Worm (Caenorhabditis elegans): Measurements from ENCODE around the gene R166.3.
"Not testable (repeated sequence)": the region's sequence is repeated elsewhere in the genome, so short reads cannot be mapped to it uniquely, and the experiment has no call there.

Gene R166.3

ce11 chrII:10501578-10501977 lies 37.6 kb downstream of the R166.3 start:
- TF ChIP-seq tab-1 (GFP tag; IDR thresholded peaks at IDR 0.05) = no peak
- no peak for TF ChIP-seq ztf-29 (GFP tag; IDR thresholded peaks at IDR 0.05)
- TF ChIP-seq T22C8.4 (GFP tag; IDR thresholded peaks at IDR 0.05) = no peak
- TF ChIP-seq ref-1 (GFP tag; conservative IDR thresholded peaks at IDR 0.05) = no peak
- no peak for TF ChIP-seq med-1 (GFP tag; optimal IDR thresholded peaks at IDR 0.05; ENCODE audit: insufficient read depth)
- no peak for TF ChIP-seq klf-2 (GFP tag; conservative IDR thresholded peaks at IDR 0.05)
- no peak for TF ChIP-seq cog-1 (tag; optimal IDR thresholded peaks at IDR 0.05)
- no peak for TF ChIP-seq ztf-23 (GFP tag; IDR thresholded peaks at IDR 0.05)
- TF ChIP-seq flt-1 (GFP tag; IDR thresholded peaks at IDR 0.05) = no peak

ce11 chrII:10500674-10501073 lies 38.5 kb downstream of the R166.3 start:
- TF ChIP-seq flt-1 (GFP tag; IDR thresholded peaks at IDR 0.05) (no peak), T22C8.4 (GFP tag; IDR thresholded peaks at IDR 0.05) (no peak), tab-1 (GFP tag; IDR thresholded peaks at IDR 0.05) (no peak), ztf-23 (GFP tag; IDR thresholded peaks at IDR 0.05) (no peak), med-1 (GFP tag; optimal IDR thresholded peaks at IDR 0.05; ENCODE audit: insufficient read depth) (no peak), ztf-29 (GFP tag; IDR thresholded peaks at IDR 0.05) (no peak), cog-1 (tag; optimal IDR thresholded peaks at IDR 0.05) (no peak), ref-1 (GFP tag; conservative IDR thresholded peaks at IDR 0.05) (no peak), klf-2 (GFP tag; conservative IDR thresholded peaks at IDR 0.05) (no peak)

DNA sequence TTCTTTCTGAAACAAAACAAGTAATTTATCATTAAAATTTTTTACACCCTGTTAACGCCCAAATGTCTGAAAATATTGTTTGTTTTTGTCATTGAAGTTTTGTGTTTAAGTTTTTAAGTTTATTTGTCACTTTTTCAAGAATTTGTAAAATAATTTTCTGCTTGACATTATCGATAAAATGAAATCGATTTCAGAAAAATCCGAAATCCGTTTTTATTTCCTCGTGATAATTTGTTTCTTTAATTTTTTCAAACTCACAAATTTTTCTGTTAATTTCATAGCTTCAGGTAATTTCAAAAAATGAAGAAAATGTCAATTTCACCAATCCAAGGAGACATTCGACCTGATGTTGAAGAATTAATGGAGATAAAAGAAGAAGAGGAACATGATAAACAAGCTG lies 43.2 kb downstream of the R166.3 start, which contains the start of gene ZK666.12:
ZK666.12 (plus strand) TSS at position 301 of the 400 bp plus-strand sequence.
- TF ChIP-seq cog-1 (tag; optimal IDR thresholded peaks at IDR 0.05) (no peak), ref-1 (GFP tag; conservative IDR thresholded peaks at IDR 0.05) (no peak)

- TF ChIP-seq T22C8.4 (GFP tag; IDR thresholded peaks at IDR 0.05) (no peak), cog-1 (tag; optimal IDR thresholded peaks at IDR 0.05) (no peak), tab-1 (GFP tag; IDR thresholded peaks at IDR 0.05) (no peak), klf-2 (GFP tag; conservative IDR thresholded peaks at IDR 0.05) (no peak), flt-1 (GFP tag; IDR thresholded peaks at IDR 0.05) (no peak)
Observed at ce11 chrII:10494467-10494866, 44.7 kb downstream of the R166.3 start, which contains the start of gene ZK666.14. Gene ZK666.14, plus strand, starts transcription at chrII:10494767.

DNA sequence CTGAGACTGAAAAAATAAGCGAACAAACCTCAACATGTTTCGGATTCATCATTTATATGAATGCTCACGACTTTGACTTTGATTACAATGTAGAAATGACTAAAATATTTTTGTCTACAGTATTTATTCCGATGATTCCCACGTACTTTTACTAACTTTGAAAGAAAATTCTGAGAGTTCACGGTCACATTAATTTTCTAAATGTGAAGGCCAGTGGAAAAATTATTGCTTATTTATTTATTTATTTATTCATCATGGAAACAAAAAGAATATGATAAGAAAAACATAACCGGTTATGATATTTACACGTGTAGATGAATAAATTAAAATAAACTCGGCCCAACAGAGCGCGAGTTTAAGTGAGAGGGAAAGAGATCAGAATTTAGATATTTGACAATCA lies 46.1 kb downstream of the R166.3 start, which contains the start of gene ZK666.8:
ZK666.8 (minus strand) TSS at position 101 of the 400 bp plus-strand sequence.
- not testable (repeated sequence) for TF ChIP-seq flt-1 (GFP tag; IDR thresholded peaks at IDR 0.05); ztf-29 (GFP tag; IDR thresholded peaks at IDR 0.05); cog-1 (tag; optimal IDR thresholded peaks at IDR 0.05)

DNA sequence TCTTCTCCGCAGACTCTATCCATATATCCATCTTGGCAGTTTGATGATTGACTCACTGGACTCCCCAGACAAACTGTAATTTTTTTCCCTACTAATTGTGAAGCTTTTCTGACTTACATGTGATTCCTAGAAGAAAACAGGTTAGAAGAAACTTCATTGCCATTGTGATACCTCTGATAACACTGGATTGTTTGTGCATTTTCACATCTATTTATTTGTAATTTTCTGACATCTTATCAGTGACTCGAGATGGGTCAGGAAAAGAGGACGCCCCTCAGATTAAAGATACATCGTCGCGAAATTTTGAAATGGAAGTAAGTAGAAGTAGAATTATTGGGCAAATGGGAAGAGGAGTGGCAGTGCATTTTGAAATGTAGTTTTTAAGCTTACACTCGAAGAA lies 48.8 kb downstream of the R166.3 start, which contains the start of gene clec-61:
clec-61 (minus strand) TSS at position 209 of the 400 bp plus-strand sequence.
- TF ChIP-seq ztf-29 (GFP tag; IDR thresholded peaks at IDR 0.05) (no peak), klf-2 (GFP tag; conservative IDR thresholded peaks at IDR 0.05) (no peak), tab-1 (GFP tag; IDR thresholded peaks at IDR 0.05) (no peak), ref-1 (GFP tag; conservative IDR thresholded peaks at IDR 0.05) (no peak), flt-1 (GFP tag; IDR thresholded peaks at IDR 0.05) (no peak), cog-1 (tag; optimal IDR thresholded peaks at IDR 0.05) (no peak), med-1 (GFP tag; optimal IDR thresholded peaks at IDR 0.05; ENCODE audit: insufficient read depth) (no peak), ztf-23 (GFP tag; IDR thresholded peaks at IDR 0.05) (no peak), T22C8.4 (GFP tag; IDR thresholded peaks at IDR 0.05) (no peak)
